Fruit fly (Drosophila melanogaster): Measurements from ENCODE around the gene Elp4.

Elp4 gene

DNA sequence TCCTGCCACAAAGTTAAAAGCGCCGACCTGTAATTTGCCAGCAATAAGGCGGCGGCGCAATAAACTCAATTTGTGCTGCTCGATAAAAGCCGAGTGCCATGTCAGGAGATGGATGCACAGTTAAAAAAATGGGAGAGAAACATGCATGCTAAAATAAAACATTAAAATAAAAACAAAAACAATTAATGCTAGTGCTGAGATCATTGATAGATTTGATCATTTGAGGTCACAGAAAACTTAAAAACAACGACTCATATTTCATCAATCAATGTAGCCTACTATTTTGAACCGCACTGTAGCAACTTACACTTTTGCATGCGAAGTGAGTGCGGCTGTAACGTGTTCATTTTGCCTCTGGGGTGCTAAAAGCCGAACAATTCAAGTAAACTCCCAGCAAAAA is 40.8 kb upstream of the Elp4 start (continued):
- peak; percentile 70 for TF ChIP-seq acj6 (GFP tag; optimal IDR thresholded peaks at IDR 0.05)
- TF ChIP-seq CG34406 (GFP tag; optimal IDR thresholded peaks at IDR 0.05), result peak; percentile 68
- TF ChIP-seq Eip93F (GFP tag; optimal IDR thresholded peaks at IDR 0.05), result no peak
- peak; percentile 64 for TF ChIP-seq pdm3 (GFP tag; optimal IDR thresholded peaks at IDR 0.05)
- peak in 1 of 2 experiments; percentile 2 for TF ChIP-seq salr (GFP tag; optimal IDR thresholded peaks at IDR 0.05)
- TF ChIP-seq Sox14 (GFP tag; optimal IDR thresholded peaks at IDR 0.05), result peak; percentile 45
- TF ChIP-seq eg (GFP tag; IDR thresholded peaks at IDR 0.05), result peak; percentile 63
- peak; percentile 57 for TF ChIP-seq CG11902 (GFP tag; optimal IDR thresholded peaks at IDR 0.05)
- peak; percentile 4 for TF ChIP-seq CG9139 (GFP tag; optimal IDR thresholded peaks at IDR 0.05)
- peak; percentile 78 for TF ChIP-seq topi (GFP tag; optimal IDR thresholded peaks at IDR 0.05)
- peak; percentile 52 for TF ChIP-seq net (GFP tag; optimal IDR thresholded peaks at IDR 0.05)
- peak; percentile 93 for TF ChIP-seq Eip78C (GFP tag)
- TF ChIP-seq CG8632 (GFP tag; optimal IDR thresholded peaks at IDR 0.05), result peak; percentile 56
- TF ChIP-seq Gug (GFP tag; IDR thresholded peaks at IDR 0.05), result 0 out of 2 replicates have a peak, but pooled peaks have one; percentile 29
- TF ChIP-seq Eip75B (GFP tag; optimal IDR thresholded peaks at IDR 0.05), result peak; percentile 72
- peak; percentile 51 for TF ChIP-seq spab (GFP tag; optimal IDR thresholded peaks at IDR 0.05)
- peak; percentile 33 for TF ChIP-seq Lpt (GFP tag; optimal IDR thresholded peaks at IDR 0.05)
- peak; percentile 67 for TF ChIP-seq Sox102F (GFP tag; optimal IDR thresholded peaks at IDR 0.05)

- TF ChIP-seq dsx (GFP tag; optimal IDR thresholded peaks at IDR 0.05; ENCODE audit: poor library complexity, severe bottlenecking) (no peak), Sox15 (GFP tag; optimal IDR thresholded peaks at IDR 0.05) (no peak), Sox102F (GFP tag; optimal IDR thresholded peaks at IDR 0.05) (no peak), dac (GFP tag; optimal IDR thresholded peaks at IDR 0.05) (no peak), spab (GFP tag; optimal IDR thresholded peaks at IDR 0.05) (no peak)
These were observed 34.8 kb upstream of the Elp4 start for dm6 chr2L:5489084-5489617.

- TF ChIP-seq Eip75B (GFP tag; optimal IDR thresholded peaks at IDR 0.05) (no peak), Smox (GFP tag; optimal IDR thresholded peaks at IDR 0.05) (no peak), Ets21C (GFP tag; optimal IDR thresholded peaks at IDR 0.05) (no peak), fd59A (GFP tag; optimal IDR thresholded peaks at IDR 0.05) (no peak), CG10669 (GFP tag; optimal IDR thresholded peaks at IDR 0.05) (no peak), fd85E (GFP tag; optimal IDR thresholded peaks at IDR 0.05) (no peak), CG6276 (GFP tag; optimal IDR thresholded peaks at IDR 0.05) (no peak), CG3919 (GFP tag; optimal IDR thresholded peaks at IDR 0.05) (peak; percentile 62), lz (GFP tag; optimal IDR thresholded peaks at IDR 0.05) (no peak), svp (GFP tag) (peak; percentile 51), Sox14 (GFP tag; optimal IDR thresholded peaks at IDR 0.05) (no peak), CG6163 (GFP tag; IDR thresholded peaks at IDR 0.05) (peak; percentile 40; the same call in 1 of the 3 replicates), Sox102F (GFP tag; optimal IDR thresholded peaks at IDR 0.05) (no peak), CG6808 (GFP tag; optimal IDR thresholded peaks at IDR 0.05) (peak; percentile 59), CG9139 (GFP tag; optimal IDR thresholded peaks at IDR 0.05) (peak; percentile 29), Eip78C (GFP tag) (peak; percentile 60), achi (GFP tag; optimal IDR thresholded peaks at IDR 0.05) (peak; percentile 7), acj6 (GFP tag; optimal IDR thresholded peaks at IDR 0.05) (no peak), eg (GFP tag; IDR thresholded peaks at IDR 0.05) (0 out of 3 replicates have a peak, but pooled peaks have one; percentile 8), ss (GFP tag; optimal IDR thresholded peaks at IDR 0.05) (peak; percentile 63 to 77), dsx (GFP tag; optimal IDR thresholded peaks at IDR 0.05; ENCODE audit: poor library complexity, severe bottlenecking) (peak; percentile 36), CG6854 (GFP tag; optimal IDR thresholded peaks at IDR 0.05) (no peak), CG15336 (GFP tag; IDR thresholded peaks at IDR 0.05) (no peak), CG8632 (GFP tag; optimal IDR thresholded peaks at IDR 0.05) (no peak), Sox15 (GFP tag; optimal IDR thresholded peaks at IDR 0.05) (no peak), CG11902 (GFP tag; optimal IDR thresholded peaks at IDR 0.05) (no peak), salr (GFP tag; optimal IDR thresholded peaks at IDR 0.05) (no peak), CG4318 (GFP tag; optimal IDR thresholded peaks at IDR 0.05) (no peak), spab (GFP tag; optimal IDR thresholded peaks at IDR 0.05) (peak; percentile 16), CG16779 (tag; optimal IDR thresholded peaks at IDR 0.05) (no peak), CG1621 (tag; optimal IDR thresholded peaks at IDR 0.05) (no peak)
These were observed 34.1 kb upstream of the Elp4 start for dm6 chr2L:5489757-5490359.
